Worm (Caenorhabditis elegans) whole organism, L2 larva: Measurements from ENCODE around the gene egg-2.

Source experiments
- C34F6.9 ChIP-seq: fragments of 150-350 bp; optimal IDR thresholded peaks from 2 replicates; lab custom pipeline; 2014; ENCODE audit warnings: missing biosample characterization, missing genetic modification characterization
- F13H6.1 ChIP-seq: sonication (generic microtip); optimal IDR thresholded peaks from 2 replicates; lab custom pipeline; 2016; ENCODE audit warnings: missing genetic modification characterization, missing compliant biosample characterization
- R02D3.7 ChIP-seq: fragments of 150-350 bp; optimal IDR thresholded peaks from 2 replicates; lab custom pipeline; 2014; ENCODE audit warnings: missing biosample characterization, missing genetic modification characterization
- Y55F3AM.14 ChIP-seq: fragments of 200-800 bp; sonication (Bioruptor generic); optimal IDR thresholded peaks from 2 replicates; lab custom pipeline; 2018; ENCODE audit warnings: mild to moderate bottlenecking, missing genetic modification characterization, missing compliant biosample characterization
- alr-1 ChIP-seq: fragments of 150-350 bp; optimal IDR thresholded peaks from 2 replicates; lab custom pipeline; 2014; ENCODE audit warnings: missing biosample characterization, missing genetic modification characterization
- aly-2 ChIP-seq: fragments of 150-350 bp; optimal IDR thresholded peaks from 2 replicates; lab custom pipeline; 2014; ENCODE audit warnings: missing biosample characterization, missing genetic modification characterization
- blmp-1 ChIP-seq: sonication (generic microtip); optimal IDR thresholded peaks from 2 replicates; lab custom pipeline; 2017; ENCODE audit warnings: missing genetic modification characterization, mild to moderate bottlenecking, missing compliant biosample characterization, antibody characterized with exemption, moderate library complexity; ENCODE audit not compliant: insufficient read depth
- ceh-82 ChIP-seq: fragments of 150-350 bp; optimal IDR thresholded peaks from 2 replicates; lab custom pipeline; 2014; ENCODE audit warnings: missing biosample characterization, missing genetic modification characterization
- dmd-4 ChIP-seq: sonication (generic microtip); optimal IDR thresholded peaks from 2 replicates; lab custom pipeline; 2017; ENCODE audit warnings: missing biosample characterization, missing genetic modification characterization
- fos-1 ChIP-seq: fragments of 150-350 bp; optimal IDR thresholded peaks from 2 replicates; lab custom pipeline; 2014; ENCODE audit warnings: missing biosample characterization, missing genetic modification characterization
- gmeb-1 ChIP-seq: fragments of 150-350 bp; optimal IDR thresholded peaks from 2 replicates; lab custom pipeline; 2014; ENCODE audit warnings: missing biosample characterization, missing genetic modification characterization
- lin-11 ChIP-seq: fragments of 150-350 bp; sonication (generic microtip); optimal IDR thresholded peaks from 2 replicates; lab custom pipeline; 2014; ENCODE audit warnings: missing biosample characterization, missing genetic modification characterization, inconsistent platforms, mixed read lengths
- lin-39 ChIP-seq: fragments of 150-350 bp; optimal IDR thresholded peaks from 2 replicates; lab custom pipeline; 2014; ENCODE audit warnings: missing biosample characterization, missing genetic modification reagents, missing genetic modification characterization
- lsy-2 ChIP-seq, 2 experiments: fragments of 150-350 bp in 1 of 2; sonication (generic microtip) in 1 of 2; optimal IDR thresholded peaks; 2 replicates each; lab custom pipeline; 2014 to 2017; ENCODE audit warnings: missing biosample characterization in 2 of 2, missing genetic modification characterization in 2 of 2
- mab-5 ChIP-seq: fragments of 150-350 bp; optimal IDR thresholded peaks from 2 replicates; lab custom pipeline; 2014; ENCODE audit warnings: missing biosample characterization, missing genetic modification characterization
- mbf-1 ChIP-seq: sonication (generic microtip); optimal IDR thresholded peaks from 2 replicates; lab custom pipeline; 2017; ENCODE audit warnings: missing biosample characterization, missing genetic modification characterization
- mdl-1 ChIP-seq, 2 experiments: fragments of 150-350 bp in 1 of 2; sonication (generic microtip) in 1 of 2; optimal IDR thresholded peaks; 2 replicates each; lab custom pipeline; 2017; ENCODE audit warnings: missing biosample characterization in 2 of 2, missing genetic modification characterization in 2 of 2
- nhr-10 ChIP-seq: sonication (generic microtip); optimal IDR thresholded peaks from 2 replicates; lab custom pipeline; 2017; ENCODE audit warnings: missing biosample characterization, missing genetic modification characterization
- nhr-11 ChIP-seq: fragments of 150-350 bp; optimal IDR thresholded peaks from 2 replicates; lab custom pipeline; 2014; ENCODE audit warnings: missing biosample characterization, missing genetic modification characterization
- nhr-12 ChIP-seq: fragments of 150-350 bp; optimal IDR thresholded peaks from 2 replicates; lab custom pipeline; 2014; ENCODE audit warnings: missing biosample characterization, missing genetic modification characterization
- nhr-129 ChIP-seq: fragments of 150-350 bp; optimal IDR thresholded peaks from 2 replicates; lab custom pipeline; 2014; ENCODE audit warnings: missing biosample characterization, missing genetic modification characterization
- nhr-21 ChIP-seq: fragments of 150-350 bp; optimal IDR thresholded peaks from 2 replicates; lab custom pipeline; 2014; ENCODE audit warnings: missing biosample characterization, missing genetic modification characterization
- nhr-23 ChIP-seq: fragments of 150-350 bp; optimal IDR thresholded peaks from 2 replicates; lab custom pipeline; 2014; ENCODE audit warnings: missing biosample characterization, missing genetic modification reagents, missing genetic modification characterization
- nhr-237 ChIP-seq: fragments of 150-350 bp; optimal IDR thresholded peaks from 2 replicates; lab custom pipeline; 2014; ENCODE audit warnings: missing biosample characterization, missing genetic modification characterization
- nhr-6 ChIP-seq: fragments of 150-350 bp; optimal IDR thresholded peaks from 2 replicates; lab custom pipeline; 2014; ENCODE audit warnings: missing biosample characterization, missing genetic modification characterization
- nhr-77 ChIP-seq: fragments of 150-350 bp; optimal IDR thresholded peaks from 2 replicates; lab custom pipeline; 2014; ENCODE audit warnings: missing biosample characterization, missing genetic modification characterization
- peb-1 ChIP-seq: fragments of 150-350 bp; optimal IDR thresholded peaks from 2 replicates; lab custom pipeline; 2014; ENCODE audit warnings: missing biosample characterization, missing genetic modification characterization
- sem-4 ChIP-seq: fragments of 150-350 bp; optimal IDR thresholded peaks from 2 replicates; lab custom pipeline; 2014; ENCODE audit warnings: missing biosample characterization, missing genetic modification reagents, missing genetic modification characterization
- skn-1 ChIP-seq: sonication (generic microtip); optimal IDR thresholded peaks from 2 replicates; lab custom pipeline; 2017; ENCODE audit warnings: missing biosample characterization, missing genetic modification characterization
- sma-9 ChIP-seq, 2 experiments: fragments of 150-350 bp in 1 of 2; sonication (generic microtip) in 1 of 2; optimal IDR thresholded peaks; 2 replicates each; lab custom pipeline; 2014 to 2016; ENCODE audit warnings: missing genetic modification characterization in 2 of 2, mild to moderate bottlenecking in 1 of 2, missing biosample characterization in 1 of 2, missing compliant biosample characterization in 1 of 2, missing genetic modification reagents in 1 of 2, moderate library complexity in 1 of 2
- unc-39 ChIP-seq: fragments of 150-350 bp; optimal IDR thresholded peaks from 2 replicates; lab custom pipeline; 2014; ENCODE audit warnings: missing biosample characterization, missing genetic modification characterization
- unc-55 ChIP-seq: fragments of 150-350 bp; sonication (generic microtip); optimal IDR thresholded peaks from 3 replicates; lab custom pipeline; 2014; ENCODE audit warnings: missing biosample characterization, missing genetic modification reagents, missing genetic modification characterization
- zag-1 ChIP-seq: fragments of 150-350 bp; optimal IDR thresholded peaks from 2 replicates; lab custom pipeline; 2014; ENCODE audit warnings: missing biosample characterization, missing genetic modification characterization
- ztf-1 ChIP-seq: fragments of 200-800 bp; sonication (Bioruptor generic); conservative IDR thresholded peaks from 2 replicates; pipeline ENCODE4 v1.3.6; 2022; ENCODE audit warnings: missing genetic modification characterization, missing compliant biosample characterization
- ztf-11 ChIP-seq: sonication (generic microtip); optimal IDR thresholded peaks from 2 replicates; lab custom pipeline; 2017; ENCODE audit warnings: missing biosample characterization, missing genetic modification characterization
- ztf-4 ChIP-seq: fragments of 150-350 bp; optimal IDR thresholded peaks from 2 replicates; lab custom pipeline; 2014; ENCODE audit warnings: missing biosample characterization, missing genetic modification characterization

Gene egg-2

DNA sequence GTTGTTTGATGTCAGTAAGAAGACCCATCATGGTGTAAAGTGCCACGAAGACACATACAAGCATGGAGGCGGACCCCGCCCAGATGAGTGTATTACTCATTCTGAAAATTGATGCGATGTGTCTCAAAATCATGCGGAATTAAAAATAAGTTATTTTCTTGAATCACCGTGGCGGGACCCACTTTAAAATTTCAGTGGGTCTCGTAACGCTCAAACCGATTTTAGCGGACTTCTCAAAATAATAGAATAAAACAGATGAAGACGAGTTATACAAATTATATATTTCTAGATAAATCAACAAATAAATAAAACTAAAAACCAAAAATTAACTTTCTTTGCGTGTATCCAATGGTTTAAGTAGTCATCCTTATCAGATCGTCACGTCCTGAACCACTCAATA is 39.9 kb downstream of the egg-2 start, which contains the start of gene col-8:
TSS of gene col-8 (minus strand) at position 101 of the 400 bp plus-strand sequence.
- TF ChIP-seq unc-55 (GFP tag; lab: Kevin White, UChicago) (no peak), lin-11 (tag; lab: Kevin White, UChicago) (no peak), alr-1 (tag; lab: Kevin White, UChicago) (no peak), nhr-23 (no peak), R02D3.7 (tag; lab: Kevin White, UChicago) (no peak), lin-39 (tag; lab: Kevin White, UChicago) (no peak), mdl-1 (tag; optimal IDR thresholded peaks at IDR 0.05; lab: Kevin White, UChicago) (no peak)

DNA sequence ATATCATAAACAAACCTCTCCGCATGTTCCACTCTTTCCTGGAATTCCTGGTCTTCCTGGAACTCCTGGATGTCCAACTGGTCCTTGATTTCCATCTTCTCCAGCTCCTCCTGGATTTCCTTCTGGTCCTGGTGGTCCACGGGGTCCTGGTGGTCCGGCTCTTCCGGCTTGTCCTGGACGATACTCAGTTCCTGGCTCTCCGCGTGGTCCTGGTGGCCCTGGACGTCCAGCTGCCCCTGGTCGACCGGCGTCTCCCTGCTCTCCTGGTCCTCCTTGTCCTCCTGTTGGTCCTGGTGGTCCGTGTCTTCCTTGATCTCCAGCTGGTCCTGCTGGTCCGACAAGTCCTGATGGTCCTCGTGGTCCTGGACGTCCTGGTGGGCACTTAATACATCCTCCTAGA is 40.7 kb downstream of the egg-2 start:
- TF ChIP-seq sem-4 (tag; lab: Kevin White, UChicago) (no peak), nhr-12 (no peak), Y55F3AM.14 (GFP tag; lab: Kevin White, UChicago) (no peak), ztf-4 (tag; lab: Kevin White, UChicago) (no peak), lsy-2 (tag; optimal IDR thresholded peaks at IDR 0.05; lab: Kevin White, UChicago) (no peak)

DNA sequence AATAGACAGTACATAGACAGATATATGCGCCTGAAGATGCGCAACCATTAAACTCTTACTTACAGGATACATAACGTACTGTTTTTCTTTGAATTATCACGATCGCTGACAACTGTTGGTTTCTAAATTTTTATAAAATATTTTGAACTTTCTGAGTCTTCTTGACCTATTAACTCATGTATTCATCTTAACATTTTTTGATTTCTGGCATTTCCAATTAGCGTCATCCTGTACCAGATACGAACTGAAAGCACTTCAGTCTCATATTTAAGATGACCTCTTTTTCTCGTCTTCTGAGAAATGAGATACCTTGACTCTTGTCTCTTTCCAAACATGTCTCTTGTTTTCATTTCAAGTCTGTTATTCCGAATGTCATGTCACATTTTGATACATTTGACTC is 46.6 kb downstream of the egg-2 start:
- TF ChIP-seq mab-5 (tag; lab: Kevin White, UChicago) (no peak), nhr-23 (no peak), nhr-10 (tag; lab: Kevin White, UChicago) (no peak), nhr-237 (no peak), nhr-77 (no peak), mbf-1 (no peak), ceh-82 (no peak), skn-1 (tag; lab: Kevin White, UChicago) (no peak), F13H6.1 (tag; lab: Kevin White, UChicago) (no peak), ztf-1 (no peak), gmeb-1 (tag; lab: Kevin White, UChicago) (no peak), lsy-2 (tag; optimal IDR thresholded peaks at IDR 0.05; lab: Kevin White, UChicago) (no peak), peb-1 (tag; lab: Kevin White, UChicago) (no peak), sem-4 (tag; lab: Kevin White, UChicago) (no peak), zag-1 (tag; lab: Kevin White, UChicago) (no peak), nhr-12 (no peak), nhr-11 (tag; lab: Kevin White, UChicago) (no peak)

DNA sequence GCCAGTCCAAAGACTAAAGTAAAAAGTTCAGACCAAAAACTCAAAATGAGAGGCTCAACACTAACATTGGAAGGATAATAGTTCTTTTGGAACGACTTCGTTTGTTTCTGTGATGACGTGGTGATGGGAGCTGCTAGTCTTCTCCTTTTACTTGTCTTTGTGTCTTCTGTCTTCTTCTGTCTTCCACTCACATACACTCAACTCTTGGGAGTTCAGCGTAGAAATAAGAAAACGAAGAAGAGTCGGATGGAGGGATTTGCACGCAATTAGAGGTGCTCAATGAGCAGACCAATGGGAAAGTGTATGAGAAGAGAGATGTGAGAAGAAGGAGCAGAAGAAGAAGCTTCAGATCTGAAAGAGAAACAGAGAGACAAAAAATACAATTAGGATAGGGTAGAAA is 48.3 kb downstream of the egg-2 start:
- no peak for TF ChIP-seq sma-9 (GFP tag; optimal IDR thresholded peaks at IDR 0.05; lab: Kevin White, UChicago)
- TF ChIP-seq sma-9 (tag; optimal IDR thresholded peaks at IDR 0.05; lab: Kevin White, UChicago), result no peak
- TF ChIP-seq lin-39 (tag; lab: Kevin White, UChicago), result no peak
- no peak for TF ChIP-seq C34F6.9 (tag; lab: Kevin White, UChicago)
- TF ChIP-seq F13H6.1 (tag; lab: Kevin White, UChicago), result no peak
- TF ChIP-seq unc-39, result no peak
- no peak for TF ChIP-seq fos-1 (tag; lab: Kevin White, UChicago)
- TF ChIP-seq lsy-2 (tag; optimal IDR thresholded peaks at IDR 0.05; lab: Kevin White, UChicago), result no peak
- no peak for TF ChIP-seq blmp-1 (tag; lab: Kevin White, UChicago)
- no peak for TF ChIP-seq nhr-6 (tag; lab: Kevin White, UChicago)
- no peak for TF ChIP-seq Y55F3AM.14 (GFP tag; lab: Kevin White, UChicago)
- no peak for TF ChIP-seq aly-2
- no peak for TF ChIP-seq R02D3.7 (tag; lab: Kevin White, UChicago)

DNA sequence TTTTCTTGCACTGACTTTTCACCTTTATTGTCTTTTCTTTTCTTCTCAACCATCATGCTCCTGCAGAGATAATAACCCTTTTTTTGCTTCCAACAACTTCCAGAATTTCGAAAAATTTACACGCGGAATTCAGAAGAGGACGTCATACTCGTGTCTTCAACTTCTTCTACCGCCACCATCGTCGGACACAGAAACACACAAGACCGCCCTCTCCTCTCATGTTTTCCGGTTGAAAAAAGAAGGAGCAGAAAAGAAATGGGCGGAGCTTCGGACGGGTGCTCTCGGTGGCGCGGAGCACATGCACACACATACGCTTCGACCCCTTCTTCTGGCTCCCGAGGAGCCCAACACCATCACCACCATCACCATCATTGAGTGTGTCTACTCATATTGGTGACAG is 51.5 kb downstream of the egg-2 start, which contains the start of gene lgc-38:
TSS of gene lgc-38 (plus strand) at position 301 of the 400 bp plus-strand sequence.
- TF ChIP-seq nhr-129 (tag; lab: Kevin White, UChicago) (no peak), nhr-10 (tag; lab: Kevin White, UChicago) (no peak), ztf-4 (tag; lab: Kevin White, UChicago) (no peak), ceh-82 (no peak), blmp-1 (tag; lab: Kevin White, UChicago) (no peak), gmeb-1 (tag; lab: Kevin White, UChicago) (no peak), fos-1 (tag; lab: Kevin White, UChicago) (no peak), dmd-4 (tag; lab: Kevin White, UChicago) (no peak), lsy-2 (tag; optimal IDR thresholded peaks at IDR 0.05; lab: Kevin White, UChicago) (no peak), unc-39 (no peak), nhr-12 (no peak), nhr-21 (tag; lab: Kevin White, UChicago) (no peak), zag-1 (tag; lab: Kevin White, UChicago) (no peak), ztf-11 (no peak)
